Fruit fly (Drosophila melanogaster): ENCODE measurements around the gene spok.

spok gene

dm6 chr3R:3322510-3322909, at the start of gene spok:
Gene spok, plus strand, starts transcription at chr3R:3322810.
- TF ChIP-seq D1 (tag; optimal IDR thresholded peaks at IDR 0.05) (no peak), Pif1B (GFP tag; optimal IDR thresholded peaks at IDR 0.05) (no peak), CG13204 (GFP tag; optimal IDR thresholded peaks at IDR 0.05) (no peak), CG10348 (GFP tag; IDR thresholded peaks at IDR 0.05) (no peak), CG4496 (GFP tag; IDR thresholded peaks at IDR 0.05) (no peak), CG12605 (GFP tag; IDR thresholded peaks at IDR 0.05) (no peak), EcR (GFP tag; optimal IDR thresholded peaks at IDR 0.05) (no peak), Ets98B (GFP tag; IDR thresholded peaks at IDR 0.05) (no peak), fd96Ca (GFP tag; IDR thresholded peaks at IDR 0.05) (no peak), CG8301 (tag; optimal IDR thresholded peaks at IDR 0.05) (no peak), CG15710 (tag; optimal IDR thresholded peaks at IDR 0.05) (no peak)

dm6 chr3R:3374105-3374504, 51.5 kb downstream of the spok start:
- no peak for TF ChIP-seq Ets98B (GFP tag; IDR thresholded peaks at IDR 0.05)
- TF ChIP-seq CG15710 (tag; optimal IDR thresholded peaks at IDR 0.05), result no peak
- no peak for TF ChIP-seq CG34367 (tag; optimal IDR thresholded peaks at IDR 0.05)
- TF ChIP-seq CG4496 (GFP tag; IDR thresholded peaks at IDR 0.05), result no peak
- no peak for TF ChIP-seq CG8159 (tag; optimal IDR thresholded peaks at IDR 0.05)
- TF ChIP-seq CG9948 (tag; optimal IDR thresholded peaks at IDR 0.05), result no peak
- TF ChIP-seq rn (GFP tag; IDR thresholded peaks at IDR 0.05), result no peak
- no peak for TF ChIP-seq gl (tag; optimal IDR thresholded peaks at IDR 0.05)
- TF ChIP-seq CG14655 (GFP tag; optimal IDR thresholded peaks at IDR 0.05), result no peak
- TF ChIP-seq Snoo (tag; optimal IDR thresholded peaks at IDR 0.05), result no peak
- TF ChIP-seq CG32121 (GFP tag; IDR thresholded peaks at IDR 0.05), result no peak
- TF ChIP-seq D1 (tag; optimal IDR thresholded peaks at IDR 0.05), result no peak
- TF ChIP-seq CG17806 (tag; optimal IDR thresholded peaks at IDR 0.05), result no peak

Measured in whole organism, pupa.